Fruit fly (Drosophila melanogaster) whole organism, embryonic: ENCODE measurements around the gene Bcat.

Source experiments
- CG10431 ChIP-seq: fragments of 200-800 bp; sonication (Bioruptor generic); optimal IDR thresholded peaks from 3 replicates; lab custom pipeline; 2018; ENCODE audit warnings: missing biosample characterization, mild to moderate bottlenecking, missing genetic modification characterization
- CG12744 ChIP-seq: fragments of 200-800 bp; sonication (Bioruptor generic); optimal IDR thresholded peaks from 2 replicates; lab custom pipeline; 2016; ENCODE audit warnings: missing biosample characterization, missing genetic modification characterization
- CG13624 ChIP-seq: fragments of 200-800 bp; sonication (Bioruptor generic); optimal IDR thresholded peaks from 2 replicates; lab custom pipeline; 2016; ENCODE audit warnings: missing biosample characterization, missing genetic modification characterization
- CG14667 ChIP-seq: fragments of 200-800 bp; sonication (Bioruptor generic); IDR thresholded peaks from 2 replicates; pipeline ENCODE4 v1.3.6; 2022; ENCODE audit warnings: missing biosample characterization, missing genetic modification characterization
- CG14860 ChIP-seq: fragments of 200-800 bp; sonication (Bioruptor generic); IDR thresholded peaks from 3 replicates; pipeline ENCODE4 v1.3.6; 2022; ENCODE audit warnings: missing biosample characterization, missing genetic modification characterization; ENCODE audit not compliant: partially characterized antibody
- CG15601 ChIP-seq: fragments of 200-800 bp; sonication (Bioruptor generic); optimal IDR thresholded peaks from 3 replicates; lab custom pipeline; 2019; ENCODE audit warnings: missing biosample characterization, mild to moderate bottlenecking, missing genetic modification characterization, moderate library complexity
- CG15696 ChIP-seq: fragments of 200-800 bp; sonication (Bioruptor generic); optimal IDR thresholded peaks from 2 replicates; lab custom pipeline; 2019; ENCODE audit warnings: missing biosample characterization, mild to moderate bottlenecking, missing genetic modification characterization, moderate library complexity
- CG16813 ChIP-seq: fragments of 200-800 bp; sonication (Bioruptor generic); IDR thresholded peaks from 3 replicates; pipeline ENCODE4 v1.3.6; 2022; ENCODE audit warnings: missing biosample characterization, missing genetic modification characterization; ENCODE audit not compliant: partially characterized antibody
- CG17359 ChIP-seq: fragments of 200-800 bp; sonication (Bioruptor generic); optimal IDR thresholded peaks from 3 replicates; lab custom pipeline; 2018; ENCODE audit warnings: missing biosample characterization, mild to moderate bottlenecking, missing genetic modification characterization, moderate library complexity
- CG17385 ChIP-seq: fragments of 200-800 bp; sonication (Bioruptor generic); optimal IDR thresholded peaks from 3 replicates; lab custom pipeline; 2018; ENCODE audit warnings: missing biosample characterization, mild to moderate bottlenecking, missing genetic modification characterization
- CG18476 ChIP-seq: fragments of 200-800 bp; sonication (Bioruptor generic); optimal IDR thresholded peaks from 2 replicates; lab custom pipeline; 2016; ENCODE audit warnings: missing biosample characterization, mild to moderate bottlenecking, missing genetic modification characterization
- CG2129 ChIP-seq: fragments of 200-800 bp; sonication (Bioruptor generic); IDR thresholded peaks from 2 replicates; pipeline ENCODE4 v1.3.6; 2022; ENCODE audit warnings: missing biosample characterization, missing genetic modification characterization; ENCODE audit not compliant: partially characterized antibody
- CG2678 ChIP-seq: fragments of 200-800 bp; sonication (Bioruptor generic); optimal IDR thresholded peaks from 3 replicates; lab custom pipeline; 2019; ENCODE audit warnings: missing biosample characterization, mild to moderate bottlenecking, missing genetic modification characterization, moderate library complexity
- CG31224 ChIP-seq: fragments of 200-800 bp; sonication (Bioruptor generic); IDR thresholded peaks from 2 replicates; pipeline ENCODE4 v1.3.6; 2022; ENCODE audit warnings: missing biosample characterization, missing genetic modification characterization
- CG4730 ChIP-seq: fragments of 200-800 bp; sonication (Bioruptor generic); IDR thresholded peaks from 2 replicates; pipeline ENCODE4 v1.3.6; 2022; ENCODE audit warnings: missing biosample characterization, missing genetic modification characterization
- CG4854 ChIP-seq: fragments of 200-800 bp; sonication (Bioruptor generic); optimal IDR thresholded peaks from 2 replicates; lab custom pipeline; 2016; ENCODE audit warnings: missing biosample characterization, missing genetic modification characterization, inconsistent platforms
- CG6683 ChIP-seq: fragments of 200-800 bp; sonication (Bioruptor generic); optimal IDR thresholded peaks from 2 replicates; lab custom pipeline; 2017; ENCODE audit warnings: missing biosample characterization, mild to moderate bottlenecking, missing genetic modification characterization, missing genetic modification reagents
- CG6854 ChIP-seq: fragments of 200-800 bp; sonication (Bioruptor generic); optimal IDR thresholded peaks from 3 replicates; lab custom pipeline; 2017; ENCODE audit warnings: missing biosample characterization, mild to moderate bottlenecking, missing genetic modification characterization
- CG7786 ChIP-seq: fragments of 200-800 bp; sonication (Bioruptor generic); optimal IDR thresholded peaks from 2 replicates; lab custom pipeline; 2016; ENCODE audit warnings: missing biosample characterization, missing genetic modification characterization
- CG9437 ChIP-seq: fragments of 200-800 bp; sonication (Bioruptor generic); optimal IDR thresholded peaks from 2 replicates; lab custom pipeline; 2018; ENCODE audit warnings: missing biosample characterization, mild to moderate bottlenecking, missing genetic modification characterization
- CG9797 ChIP-seq: fragments of 200-800 bp; sonication (Bioruptor generic); optimal IDR thresholded peaks from 3 replicates; lab custom pipeline; 2018; ENCODE audit warnings: missing biosample characterization, mild to moderate bottlenecking, missing genetic modification characterization
- CkIIα-i1 ChIP-seq: fragments of 200-800 bp; sonication (Bioruptor generic); IDR thresholded peaks from 2 replicates; pipeline ENCODE4 v1.3.6; 2022; ENCODE audit warnings: missing biosample characterization, missing genetic modification characterization
- D ChIP-seq, 2 experiments: fragments of 200-800 bp in 1 of 2; fragments of >200 bp in 1 of 2; sonication (Bioruptor generic) in 1 of 2; optimal IDR thresholded peaks; 2 replicates in 1 of 2; 3 replicates in 1 of 2; lab custom pipeline; 2017; ENCODE audit warnings: mild to moderate bottlenecking in 1 of 2, missing biosample characterization in 1 of 2, missing genetic modification characterization in 1 of 2, missing genetic modification reagents in 1 of 2
- Dip2 ChIP-seq: fragments of 200-800 bp; sonication (Bioruptor generic); IDR thresholded peaks from 2 replicates; pipeline ENCODE4 v1.3.6; 2022; ENCODE audit warnings: missing biosample characterization, missing genetic modification characterization
- HLH54F ChIP-seq: fragments of 200-800 bp; sonication (Bioruptor generic); optimal IDR thresholded peaks from 3 replicates; lab custom pipeline; 2016; ENCODE audit warnings: missing biosample characterization, missing genetic modification characterization
- Hmr ChIP-seq: fragments of 200-800 bp; sonication (Bioruptor generic); optimal IDR thresholded peaks from 3 replicates; lab custom pipeline; 2017; ENCODE audit warnings: mild to moderate bottlenecking, missing biosample characterization, missing genetic modification reagents, missing genetic modification characterization
- MESR4 ChIP-seq: fragments of 200-800 bp; sonication (Bioruptor generic); optimal IDR thresholded peaks from 2 replicates; lab custom pipeline; 2018; ENCODE audit warnings: missing biosample characterization, mild to moderate bottlenecking, missing genetic modification characterization, moderate library complexity
- Myb ChIP-seq: fragments of 200-800 bp; sonication (Bioruptor generic); optimal IDR thresholded peaks from 2 replicates; lab custom pipeline; 2016; ENCODE audit warnings: missing biosample characterization, missing genetic modification characterization
- Oaz ChIP-seq: fragments of 200-800 bp; sonication (Bioruptor generic); IDR thresholded peaks from 2 replicates; pipeline ENCODE4 v1.3.6; 2022; ENCODE audit warnings: missing biosample characterization, missing genetic modification characterization
- PHDP ChIP-seq: fragments of 200-800 bp; sonication (Bioruptor generic); optimal IDR thresholded peaks from 3 replicates; lab custom pipeline; 2018; ENCODE audit warnings: missing biosample characterization, mild to moderate bottlenecking, missing genetic modification characterization, moderate library complexity
- Sox100B ChIP-seq: fragments of 200-800 bp; sonication (Bioruptor generic); optimal IDR thresholded peaks from 3 replicates; lab custom pipeline; 2018; ENCODE audit warnings: missing biosample characterization, mild to moderate bottlenecking, missing genetic modification characterization
- aop ChIP-seq: fragments of 200-800 bp; sonication (Bioruptor generic); IDR thresholded peaks from 2 replicates; pipeline ENCODE4 v1.3.6; 2022; ENCODE audit warnings: missing biosample characterization, missing genetic modification characterization
- ara ChIP-seq: fragments of 200-800 bp; sonication (Bioruptor generic); IDR thresholded peaks from 2 replicates; pipeline ENCODE4 v1.3.6; 2022; ENCODE audit warnings: missing biosample characterization, missing genetic modification characterization
- br ChIP-seq: fragments of >200 bp; optimal IDR thresholded peaks from 2 replicates; lab custom pipeline; 2017
- bsh ChIP-seq, 2 experiments: fragments of 200-800 bp; sonication (Bioruptor generic); optimal IDR thresholded peaks; 2 replicates each; lab custom pipeline; 2017 to 2018; ENCODE audit warnings: mild to moderate bottlenecking in 2 of 2, missing biosample characterization in 2 of 2, missing genetic modification characterization in 2 of 2, moderate library complexity in 1 of 2
- ftz-f1 ChIP-seq: fragments of 200-800 bp; sonication (Bioruptor generic); optimal IDR thresholded peaks from 2 replicates; lab custom pipeline; 2016; ENCODE audit warnings: missing biosample characterization, missing genetic modification characterization
- gce ChIP-seq: fragments of 200-800 bp; sonication (Bioruptor generic); IDR thresholded peaks from 3 replicates; pipeline ENCODE4 v1.3.6; 2022; ENCODE audit warnings: missing biosample characterization, missing genetic modification characterization
- gsb ChIP-seq: fragments of 200-800 bp; sonication (Bioruptor generic); IDR thresholded peaks from 2 replicates; pipeline ENCODE4 v1.3.6; 2022; ENCODE audit warnings: missing biosample characterization, missing genetic modification characterization
- hkb ChIP-seq, 2 experiments: fragments of 200-800 bp in 1 of 2; fragments of >200 bp in 1 of 2; sonication (Bioruptor generic) in 1 of 2; IDR thresholded peaks in 1 of 2; optimal IDR thresholded peaks in 1 of 2; 2 replicates each; pipeline versions ENCODE4 v1.3.6 to Lab custom; 2017 to 2022; ENCODE audit warnings: missing biosample characterization in 1 of 2, missing genetic modification characterization in 1 of 2
- lmd ChIP-seq: fragments of 200-800 bp; sonication (Bioruptor generic); IDR thresholded peaks from 2 replicates; pipeline ENCODE4 v1.3.6; 2022; ENCODE audit warnings: missing biosample characterization, missing genetic modification characterization
- pb ChIP-seq: fragments of 200-800 bp; sonication (Bioruptor generic); optimal IDR thresholded peaks from 3 replicates; lab custom pipeline; 2016; ENCODE audit warnings: missing biosample characterization, missing genetic modification characterization
- sens-2 ChIP-seq: fragments of 200-800 bp; sonication (Bioruptor generic); IDR thresholded peaks from 2 replicates; pipeline ENCODE4 v1.3.6; 2022; ENCODE audit warnings: missing biosample characterization, missing genetic modification characterization
- sima ChIP-seq: fragments of 200-800 bp; sonication (Bioruptor generic); optimal IDR thresholded peaks from 2 replicates; lab custom pipeline; 2016; ENCODE audit warnings: missing biosample characterization, missing genetic modification characterization
- sug ChIP-seq: fragments of 200-800 bp; optimal IDR thresholded peaks from 2 replicates; lab custom pipeline; 2019; ENCODE audit warnings: missing biosample characterization, mild to moderate bottlenecking, missing genetic modification characterization, moderate library complexity
- tio ChIP-seq: fragments of 200-800 bp; sonication (Bioruptor generic); optimal IDR thresholded peaks from 2 replicates; lab custom pipeline; 2017; ENCODE audit warnings: missing biosample characterization, missing genetic modification characterization, inconsistent platforms
- toy ChIP-seq: fragments of 200-800 bp; sonication (Bioruptor generic); IDR thresholded peaks from 2 replicates; pipeline ENCODE4 v1.3.6; 2022; ENCODE audit warnings: missing biosample characterization, missing genetic modification characterization
- tx ChIP-seq: fragments of 200-800 bp; sonication (Bioruptor generic); optimal IDR thresholded peaks from 2 replicates; lab custom pipeline; 2016; ENCODE audit warnings: missing biosample characterization, missing genetic modification characterization
- unc-4 ChIP-seq: fragments of 200-800 bp; sonication (Bioruptor generic); IDR thresholded peaks from 2 replicates; pipeline ENCODE4 v1.3.6; 2022; ENCODE audit warnings: missing biosample characterization, missing genetic modification characterization; ENCODE audit not compliant: partially characterized antibody
- vfl ChIP-seq: fragments of 200-800 bp; sonication (Bioruptor generic); optimal IDR thresholded peaks from 2 replicates; lab custom pipeline; 2016; ENCODE audit warnings: missing biosample characterization, missing genetic modification characterization
- zf30C ChIP-seq: fragments of 200-800 bp; sonication (Bioruptor generic); optimal IDR thresholded peaks from 3 replicates; lab custom pipeline; 2018; ENCODE audit warnings: missing biosample characterization, mild to moderate bottlenecking, missing genetic modification characterization
- zfh2 ChIP-seq: fragments of 200-800 bp; sonication (Bioruptor generic); optimal IDR thresholded peaks from 2 replicates; lab custom pipeline; 2016; ENCODE audit warnings: missing biosample characterization, missing genetic modification characterization

The Bcat gene

DNA sequence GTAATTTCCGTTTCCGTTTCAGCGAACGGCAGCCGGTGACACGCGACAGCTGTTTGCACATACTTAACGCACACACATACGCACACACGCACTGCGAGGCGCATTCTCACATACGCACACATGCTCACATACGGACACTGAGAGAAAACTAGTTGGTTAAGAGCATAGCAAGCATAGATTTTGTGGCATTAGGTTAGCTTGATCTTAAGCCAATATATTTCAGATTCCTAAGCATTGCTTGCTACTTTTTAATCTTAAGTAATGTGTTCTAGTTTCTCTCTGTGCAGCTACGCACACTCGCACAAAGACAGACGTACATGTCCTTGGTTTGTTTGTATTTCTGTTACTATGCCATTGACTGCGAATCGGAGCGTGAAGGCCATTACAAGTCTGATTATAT is 37.4 kb downstream of the Bcat start (continued):
- TF ChIP-seq Sox100B (GFP tag; lab: Kevin White, UChicago) (no peak), Oaz (GFP tag; lab: Robert Waterston, UW) (no peak), D (optimal IDR thresholded peaks at IDR 0.05; lab: Kevin White, UChicago) (no peak), D (GFP tag; optimal IDR thresholded peaks at IDR 0.05; lab: Kevin White, UChicago) (no peak), CG15696 (tag; lab: Kevin White, UChicago) (no peak), Dip2 (GFP tag; lab: Robert Waterston, UW) (no peak), gsb (GFP tag; lab: Robert Waterston, UW) (no peak), hkb (optimal IDR thresholded peaks at IDR 0.05; lab: Kevin White, UChicago) (no peak), hkb (GFP tag; IDR thresholded peaks at IDR 0.05; lab: Robert Waterston, UW) (0 out of 2 replicates have a peak, but pooled peaks have one; percentile 24), PHDP (tag; lab: Kevin White, UChicago) (no peak), tx (no peak), HLH54F (GFP tag; lab: Kevin White, UChicago) (no peak), zfh2 (GFP tag; lab: Kevin White, UChicago) (no peak), Hmr (GFP tag; lab: Kevin White, UChicago) (peak; percentile 44), CG18476 (no peak), pb (GFP tag; lab: Kevin White, UChicago) (no peak), CG4854 (GFP tag; lab: Kevin White, UChicago) (no peak), aop (GFP tag; lab: Robert Waterston, UW) (no peak), CG13624 (GFP tag; lab: Kevin White, UChicago) (no peak), CG7786 (GFP tag; lab: Kevin White, UChicago) (peak; percentile 21), unc-4 (GFP tag; lab: Robert Waterston, UW) (no peak), CG15601 (tag; lab: Kevin White, UChicago) (no peak), CG31224 (0 out of 2 replicates have a peak, but pooled peaks have one; percentile 26), CG9437 (no peak), lmd (GFP tag; lab: Robert Waterston, UW) (peak; percentile 19; the same call in 1 of the 2 replicates), CG17359 (peak; percentile 16), CG16813 (GFP tag; lab: Robert Waterston, UW) (no peak), CG4730 (GFP tag; lab: Robert Waterston, UW) (no peak), sug (tag; lab: Kevin White, UChicago) (no peak), CG14860 (GFP tag; lab: Robert Waterston, UW) (no peak), CG17385 (GFP tag; lab: Kevin White, UChicago) (no peak), CG12744 (GFP tag; lab: Kevin White, UChicago) (no peak), sima (no peak), bsh (GFP tag; optimal IDR thresholded peaks at IDR 0.05; lab: Kevin White, UChicago) (no peak), br (no peak), CG6683 (GFP tag; lab: Kevin White, UChicago) (no peak), toy (GFP tag; lab: Robert Waterston, UW) (no peak), CG6854 (GFP tag; lab: Kevin White, UChicago) (no peak), MESR4 (no peak), zf30C (no peak), gce (GFP tag; lab: Robert Waterston, UW) (no peak), tio (GFP tag; lab: Kevin White, UChicago) (no peak), CG14667 (GFP tag; lab: Robert Waterston, UW) (no peak), Myb (no peak), ftz-f1 (no peak), sens-2 (no peak), vfl (GFP tag; lab: Kevin White, UChicago) (no peak), ara (GFP tag; lab: Robert Waterston, UW) (no peak), CG2678 (tag; lab: Kevin White, UChicago) (peak; percentile 43), CG2129 (no peak), CG9797 (GFP tag; lab: Kevin White, UChicago) (no peak), CG10431 (no peak), CkIIα-i1 (GFP tag; lab: Robert Waterston, UW) (no peak)
